Worm (Caenorhabditis elegans): ENCODE measurements around the gene famh-136.
A peak's percentile ranks its signal among the peaks of the same experiment; 100 is the strongest.

famh-136 gene

ce11 chrIII:8865294-8865766 is 22.2 kb upstream of the famh-136 start:
- TF ChIP-seq F13H6.1 (tag; optimal IDR thresholded peaks at IDR 0.05) (peak; percentile 87), ztf-1 (GFP tag; conservative IDR thresholded peaks at IDR 0.05) (no peak), nhr-10 (tag; optimal IDR thresholded peaks at IDR 0.05) (peak; percentile 50), ama-1 (optimal IDR thresholded peaks at IDR 0.05) (peak; percentile 97), sma-3 (GFP tag; optimal IDR thresholded peaks at IDR 0.05) (peak; percentile 75), crh-2 (tag; optimal IDR thresholded peaks at IDR 0.05) (peak; percentile 75), nhr-21 (tag; optimal IDR thresholded peaks at IDR 0.05) (peak; percentile 53), C34F6.9 (tag; optimal IDR thresholded peaks at IDR 0.05) (no peak), lsy-2 (tag; optimal IDR thresholded peaks at IDR 0.05) (peak in 1 of 2 experiments; percentile 63), lin-13 (GFP tag; optimal IDR thresholded peaks at IDR 0.05) (peak; percentile 65), mab-5 (tag; optimal IDR thresholded peaks at IDR 0.05) (peak; percentile 3), gmeb-1 (tag; optimal IDR thresholded peaks at IDR 0.05) (peak; percentile 62), snpc-4 (tag; optimal IDR thresholded peaks at IDR 0.05) (peak; percentile 3), nhr-77 (tag; optimal IDR thresholded peaks at IDR 0.05) (peak; percentile 18), R02D3.7 (tag; optimal IDR thresholded peaks at IDR 0.05) (no peak), Y55F3AM.14 (GFP tag; optimal IDR thresholded peaks at IDR 0.05) (peak; percentile 87), nhr-25 (tag; optimal IDR thresholded peaks at IDR 0.05) (peak; percentile 47), sem-4 (tag; optimal IDR thresholded peaks at IDR 0.05) (peak; percentile 51), ceh-16 (tag; optimal IDR thresholded peaks at IDR 0.05) (peak; percentile 2), lin-39 (tag; optimal IDR thresholded peaks at IDR 0.05) (no peak), nhr-129 (tag; optimal IDR thresholded peaks at IDR 0.05) (peak; percentile 57), mdl-1 (tag; optimal IDR thresholded peaks at IDR 0.05) (peak; percentile 17 to 31), fos-1 (tag; optimal IDR thresholded peaks at IDR 0.05) (peak; percentile 84), elt-1 (tag; optimal IDR thresholded peaks at IDR 0.05) (no peak), peb-1 (tag; optimal IDR thresholded peaks at IDR 0.05) (no peak), elt-3 (tag; optimal IDR thresholded peaks at IDR 0.05) (no peak)

ce11 chrIII:8866038-8866437 is 21.5 kb upstream of the famh-136 start:
- TF ChIP-seq lsy-2 (tag; optimal IDR thresholded peaks at IDR 0.05): no peak
- no peak for TF ChIP-seq mbf-1 (tag; optimal IDR thresholded peaks at IDR 0.05)
- TF ChIP-seq nhr-129 (tag; optimal IDR thresholded peaks at IDR 0.05): no peak
- no peak for TF ChIP-seq unc-62 (GFP tag; optimal IDR thresholded peaks at IDR 0.05)
- TF ChIP-seq ztf-11 (tag; optimal IDR thresholded peaks at IDR 0.05): no peak
- TF ChIP-seq nhr-21 (tag; optimal IDR thresholded peaks at IDR 0.05): no peak
- no peak for TF ChIP-seq blmp-1 (tag; optimal IDR thresholded peaks at IDR 0.05; ENCODE audit: insufficient read depth)

ce11 chrIII:8866983-8867842 is 20.3 kb upstream of the famh-136 start:
- TF ChIP-seq lin-13 (GFP tag; optimal IDR thresholded peaks at IDR 0.05) (peak; percentile 23), lsy-2 (tag; optimal IDR thresholded peaks at IDR 0.05) (peak in 1 of 2 experiments; percentile 32), aly-2 (tag; optimal IDR thresholded peaks at IDR 0.05) (no peak), nhr-11 (tag; optimal IDR thresholded peaks at IDR 0.05) (no peak), peb-1 (tag; optimal IDR thresholded peaks at IDR 0.05) (no peak), nhr-129 (tag; optimal IDR thresholded peaks at IDR 0.05) (peak; percentile 16), F13H6.1 (tag; optimal IDR thresholded peaks at IDR 0.05) (peak; percentile 8), fos-1 (tag; optimal IDR thresholded peaks at IDR 0.05) (peak; percentile 65), ztf-11 (tag; optimal IDR thresholded peaks at IDR 0.05) (no peak), ceh-16 (tag; optimal IDR thresholded peaks at IDR 0.05) (no peak), R02D3.7 (tag; optimal IDR thresholded peaks at IDR 0.05) (no peak), ama-1 (optimal IDR thresholded peaks at IDR 0.05) (peak; percentile 87), sma-9 (GFP tag; optimal IDR thresholded peaks at IDR 0.05) (peak; percentile 44), sma-9 (tag; optimal IDR thresholded peaks at IDR 0.05) (no peak), lin-11 (tag; optimal IDR thresholded peaks at IDR 0.05) (no peak), crh-2 (tag; optimal IDR thresholded peaks at IDR 0.05) (peak; percentile 58), sma-3 (GFP tag; optimal IDR thresholded peaks at IDR 0.05) (peak; percentile 64), zag-1 (tag; optimal IDR thresholded peaks at IDR 0.05) (no peak), blmp-1 (tag; optimal IDR thresholded peaks at IDR 0.05; ENCODE audit: insufficient read depth) (peak; percentile 68), nhr-25 (tag; optimal IDR thresholded peaks at IDR 0.05) (peak; percentile 43)

All from whole organism, L2 larva.